Fruit fly (Drosophila melanogaster): Measurements from ENCODE around the gene Mgat4a.

The Mgat4a gene

dm6 chr3L:14761837-14762785 is at the start of gene Mgat4a, which contains the start of gene Tsen34:
Gene Mgat4a (plus strand): TSS chr3L:14762028.
Gene Tsen34 (minus strand): TSS chr3L:14761844.
- TF ChIP-seq CTCF (optimal IDR thresholded peaks at IDR 0.05) (peak in 1 of 2 experiments; percentile 29), CG8478 (optimal IDR thresholded peaks at IDR 0.05) (no peak)

dm6 chr3L:14712799-14713198 is 49.0 kb upstream of the Mgat4a start:
- TF ChIP-seq CG8478 (optimal IDR thresholded peaks at IDR 0.05), result no peak
- TF ChIP-seq CTCF (optimal IDR thresholded peaks at IDR 0.05), result no peak

- TF ChIP-seq CG8478 (optimal IDR thresholded peaks at IDR 0.05), result no peak
- TF ChIP-seq CTCF (optimal IDR thresholded peaks at IDR 0.05), result no peak
Measured at dm6 chr3L:14728460-14728859, 33.4 kb upstream of the Mgat4a start, which contains the start of gene CG13473. Gene CG13473 (plus strand): TSS chr3L:14728760.

dm6 chr3L:14731790-14732189 is 30.0 kb upstream of the Mgat4a start:
- no peak for TF ChIP-seq CG8478 (optimal IDR thresholded peaks at IDR 0.05)
- TF ChIP-seq CTCF (optimal IDR thresholded peaks at IDR 0.05), result no peak

- TF ChIP-seq CTCF (optimal IDR thresholded peaks at IDR 0.05), result no peak
- no peak for TF ChIP-seq CG8478 (optimal IDR thresholded peaks at IDR 0.05)
Measured at dm6 chr3L:14733417-14733816, 28.4 kb upstream of the Mgat4a start, which contains the start of gene CG13471. Gene CG13471 (minus strand): TSS chr3L:14733517.

- TF ChIP-seq CTCF (optimal IDR thresholded peaks at IDR 0.05) (no peak), CG8478 (optimal IDR thresholded peaks at IDR 0.05) (no peak)
Measured at dm6 chr3L:14743106-14743692, 18.6 kb upstream of the Mgat4a start.

dm6 chr3L:14751056-14751671 is 10.7 kb upstream of the Mgat4a start:
- TF ChIP-seq CTCF (optimal IDR thresholded peaks at IDR 0.05), result no peak
- TF ChIP-seq CG8478 (optimal IDR thresholded peaks at IDR 0.05), result no peak

dm6 chr3L:14752816-14753215 is 9.0 kb upstream of the Mgat4a start:
- TF ChIP-seq CTCF (optimal IDR thresholded peaks at IDR 0.05) (no peak), CG8478 (optimal IDR thresholded peaks at IDR 0.05) (no peak)

dm6 chr3L:14755046-14755643 is 6.7 kb upstream of the Mgat4a start:
- TF ChIP-seq CG8478 (optimal IDR thresholded peaks at IDR 0.05) (no peak), CTCF (optimal IDR thresholded peaks at IDR 0.05) (no peak)

dm6 chr3L:14755951-14756723 is 5.7 kb upstream of the Mgat4a start:
- TF ChIP-seq CG8478 (optimal IDR thresholded peaks at IDR 0.05), result no peak
- TF ChIP-seq CTCF (optimal IDR thresholded peaks at IDR 0.05), result no peak

- peak in 1 of 2 experiments; percentile 9 for TF ChIP-seq CTCF (optimal IDR thresholded peaks at IDR 0.05)
- no peak for TF ChIP-seq CG8478 (optimal IDR thresholded peaks at IDR 0.05)
Measured at dm6 chr3L:14756724-14757463, 4.9 kb upstream of the Mgat4a start.

- TF ChIP-seq CG8478 (optimal IDR thresholded peaks at IDR 0.05) (no peak), CTCF (optimal IDR thresholded peaks at IDR 0.05) (no peak)
Measured at dm6 chr3L:14757464-14758384, 4.1 kb upstream of the Mgat4a start, which contains the start of gene CG42507. Gene CG42507 (minus strand): TSS chr3L:14757962.

dm6 chr3L:14758730-14759096 is 3.1 kb upstream of the Mgat4a start:
- TF ChIP-seq CG8478 (optimal IDR thresholded peaks at IDR 0.05) (no peak), CTCF (optimal IDR thresholded peaks at IDR 0.05) (no peak)

Measured in S2 (cell line).